Worm (Caenorhabditis elegans) whole organism, early embryonic: ENCODE data around the gene Y51H4A.937.

Source experiments
- B0310.2 ChIP-seq: sonication (generic microtip); optimal IDR thresholded peaks from 2 replicates; lab custom pipeline; 2016; ENCODE audit warnings: mild to moderate bottlenecking, missing genetic modification characterization, missing compliant biosample characterization
- F13C5.2 ChIP-seq: sonication (generic microtip); optimal IDR thresholded peaks from 2 replicates; lab custom pipeline; 2017; ENCODE audit warnings: mild to moderate bottlenecking, missing genetic modification characterization, inconsistent platforms, missing compliant biosample characterization
- ama-1 ChIP-seq: fragments of 150-350 bp; optimal IDR thresholded peaks from 2 replicates; lab custom pipeline; 2014
- ceh-13 ChIP-seq: fragments of 200-800 bp; sonication (Bioruptor generic); optimal IDR thresholded peaks from 2 replicates; lab custom pipeline; 2018; ENCODE audit warnings: mild to moderate bottlenecking, missing genetic modification characterization, missing compliant biosample characterization
- ceh-36 ChIP-seq: sonication (generic microtip); optimal IDR thresholded peaks from 2 replicates; lab custom pipeline; 2016; ENCODE audit warnings: missing genetic modification characterization, inconsistent platforms, missing compliant biosample characterization
- ets-7 ChIP-seq: sonication (generic microtip); optimal IDR thresholded peaks from 2 replicates; lab custom pipeline; 2016; ENCODE audit warnings: missing genotype, missing genetic modification characterization, missing compliant biosample characterization
- flt-1 ChIP-seq: fragments of 200-800 bp; sonication (Bioruptor generic); IDR thresholded peaks from 2 replicates; pipeline ENCODE4 v1.3.6; 2022; ENCODE audit warnings: missing genetic modification characterization, missing compliant biosample characterization
- hmbx-1 ChIP-seq: sonication (generic microtip); optimal IDR thresholded peaks from 2 replicates; lab custom pipeline; 2016; ENCODE audit warnings: mild to moderate bottlenecking, missing genetic modification characterization, missing compliant biosample characterization
- hmg-4 ChIP-seq: fragments of 200-800 bp; sonication (Bioruptor generic); optimal IDR thresholded peaks from 2 replicates; lab custom pipeline; 2018; ENCODE audit warnings: mild to moderate bottlenecking, missing genetic modification characterization, missing compliant biosample characterization
- hnd-1 ChIP-seq: sonication (generic microtip); optimal IDR thresholded peaks from 2 replicates; lab custom pipeline; 2016; ENCODE audit warnings: missing genetic modification characterization, missing compliant biosample characterization
- scrt-1 ChIP-seq: fragments of 200-800 bp; sonication (Bioruptor generic); IDR thresholded peaks from 2 replicates; pipeline ENCODE4 v1.3.6; 2022; ENCODE audit warnings: missing genetic modification characterization, missing compliant biosample characterization
- sea-1 ChIP-seq: fragments of 200-800 bp; sonication (Bioruptor generic); conservative IDR thresholded peaks from 2 replicates; pipeline ENCODE4 v1.3.6; 2022; ENCODE audit warnings: missing genetic modification characterization, missing compliant biosample characterization
- tbx-11 ChIP-seq: fragments of 200-800 bp; sonication (Bioruptor generic); IDR thresholded peaks from 2 replicates; pipeline ENCODE4 v1.3.6; 2022; ENCODE audit warnings: missing genetic modification characterization, missing compliant biosample characterization
- tra-4 ChIP-seq: sonication (generic microtip); optimal IDR thresholded peaks from 2 replicates; lab custom pipeline; 2017; ENCODE audit warnings: missing genetic modification characterization, missing compliant biosample characterization

ce11 chrIV:16551457-16551856, 23.0 kb downstream of the Y51H4A.937 start:
- TF ChIP-seq ceh-36 (tag; lab: Kevin White, UChicago) (no peak), ama-1 (no peak), B0310.2 (tag; lab: Kevin White, UChicago) (no peak), tra-4 (tag; lab: Kevin White, UChicago) (no peak), flt-1 (GFP tag; lab: Robert Waterston, UW) (no peak), ets-7 (tag; lab: Kevin White, UChicago) (no peak), hnd-1 (tag; lab: Kevin White, UChicago) (no peak), ceh-13 (no peak), tbx-11 (GFP tag; lab: Robert Waterston, UW) (no peak), hmbx-1 (tag; lab: Kevin White, UChicago) (no peak), sea-1 (GFP tag; lab: Robert Waterston, UW) (no peak), hmg-4 (GFP tag; lab: Kevin White, UChicago) (no peak), F13C5.2 (tag; lab: Kevin White, UChicago) (no peak), scrt-1 (GFP tag; lab: Robert Waterston, UW) (no peak)
